Fruit fly (Drosophila melanogaster) whole organism, larva: ENCODE results near the gene hzg.

ENCODE experiments used
- noc ChIP-seq: fragments of 200-800 bp; sonication (Bioruptor generic); optimal IDR thresholded peaks from 3 replicates; lab custom pipeline; 2019; ENCODE audit warnings: missing biosample characterization, mild to moderate bottlenecking, missing genetic modification characterization, moderate library complexity

The hzg gene

dm6 chr3L:15979912-15980311 is 24.6 kb downstream of the hzg start, which contains the start of gene CG17027:
TSS of gene CG17027 (plus strand) at chr3L:15980100.
- peak; percentile 39 for TF ChIP-seq noc (tag; lab: Kevin White, UChicago)

DNA sequence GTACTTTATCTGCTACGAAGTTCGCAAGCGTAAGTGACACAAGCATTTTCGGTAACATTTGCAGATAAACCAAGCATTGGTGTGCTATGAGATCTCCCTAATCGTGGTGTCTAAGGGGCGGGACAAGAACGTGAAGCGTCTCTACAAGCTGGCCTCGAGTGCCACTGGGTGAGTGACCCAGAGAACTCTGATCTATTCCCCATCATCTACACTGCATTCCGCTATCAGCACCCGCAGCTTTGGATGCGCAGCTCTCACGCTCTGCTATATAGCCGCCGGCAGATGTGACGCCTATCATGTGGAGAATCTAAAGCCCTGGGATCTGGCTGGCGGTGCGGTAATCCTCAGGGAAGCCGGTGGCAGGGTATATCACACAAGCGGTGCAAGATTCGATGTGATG is 25.3 kb downstream of the hzg start:
- TF ChIP-seq noc (tag; lab: Kevin White, UChicago), result no peak

DNA sequence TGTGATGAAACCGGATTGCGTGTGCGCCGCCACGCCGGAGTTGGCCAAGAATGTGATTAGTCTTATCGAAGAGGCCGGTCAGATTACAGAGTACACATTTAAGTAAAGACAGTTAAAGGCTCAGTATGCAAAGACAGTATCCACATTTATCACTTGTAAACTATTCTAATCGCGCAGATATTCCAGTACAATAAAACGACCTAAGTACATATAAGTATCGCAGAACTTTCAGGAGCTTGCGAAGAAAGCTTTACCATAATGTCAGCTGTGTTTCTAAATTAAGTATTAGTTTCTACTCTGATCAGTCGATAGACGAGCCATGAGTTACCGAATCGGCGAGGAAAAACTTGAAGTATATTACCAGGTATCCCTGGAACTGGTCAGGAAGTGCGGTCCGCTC is 26.3 kb downstream of the hzg start, which contains the start of gene CG17028:
TSS of gene CG17028 (plus strand) at position 301 of the 400 bp plus-strand sequence.
- no peak for TF ChIP-seq noc (tag; lab: Kevin White, UChicago)

- peak; percentile 20 for TF ChIP-seq noc (tag; lab: Kevin White, UChicago)
These were observed 27.0 kb downstream of the hzg start for dm6 chr3L:15977565-15977964.

DNA sequence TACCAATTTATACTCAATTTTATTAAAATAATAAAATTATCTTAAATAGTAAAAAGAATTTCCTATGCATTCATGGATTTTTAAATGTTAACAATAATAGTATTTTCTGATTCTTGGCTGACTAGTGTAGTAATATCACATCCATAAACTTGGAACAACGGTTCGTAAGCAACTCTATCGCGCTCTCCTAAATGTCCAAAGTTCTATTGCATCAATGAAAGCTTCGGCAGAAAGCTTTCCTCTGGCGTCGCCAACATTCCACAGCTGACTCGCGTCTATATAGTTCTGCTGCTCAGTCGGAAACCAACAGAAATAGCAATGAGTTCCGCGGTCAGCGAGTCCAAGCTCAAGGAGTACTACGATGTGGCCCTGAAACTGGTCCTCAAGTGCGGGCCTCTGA is 27.8 kb downstream of the hzg start, which contains the start of gene CG17029:
TSS of gene CG17029 (plus strand) at position 113 of the 400 bp plus-strand sequence.
- TF ChIP-seq noc (tag; lab: Kevin White, UChicago), result no peak

DNA sequence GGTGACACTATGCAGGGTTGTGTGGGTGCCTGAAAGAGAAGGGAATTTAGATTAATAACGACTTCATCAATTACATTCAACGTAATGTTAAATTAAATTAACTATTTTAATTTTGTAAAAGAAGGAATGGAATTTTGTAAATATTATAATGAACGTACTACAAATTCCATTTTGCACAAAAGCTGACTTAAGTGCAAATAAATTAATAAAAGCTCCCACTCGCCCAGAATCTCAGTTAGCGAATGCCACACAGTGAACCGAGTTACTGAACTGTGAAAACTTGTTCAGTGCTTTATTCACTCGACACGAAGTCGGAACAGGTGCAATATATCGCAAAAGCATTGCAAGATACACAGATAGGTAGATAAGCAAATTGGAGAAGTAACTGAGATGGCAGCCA is 29.5 kb downstream of the hzg start, which contains the start of gene CG17026:
TSS of gene CG17026 (plus strand) at position 301 of the 400 bp plus-strand sequence.
- TF ChIP-seq noc (tag; lab: Kevin White, UChicago), result no peak

- TF ChIP-seq noc (tag; lab: Kevin White, UChicago), result no peak
These were observed 30.4 kb downstream of the hzg start for dm6 chr3L:15974166-15974565.

DNA sequence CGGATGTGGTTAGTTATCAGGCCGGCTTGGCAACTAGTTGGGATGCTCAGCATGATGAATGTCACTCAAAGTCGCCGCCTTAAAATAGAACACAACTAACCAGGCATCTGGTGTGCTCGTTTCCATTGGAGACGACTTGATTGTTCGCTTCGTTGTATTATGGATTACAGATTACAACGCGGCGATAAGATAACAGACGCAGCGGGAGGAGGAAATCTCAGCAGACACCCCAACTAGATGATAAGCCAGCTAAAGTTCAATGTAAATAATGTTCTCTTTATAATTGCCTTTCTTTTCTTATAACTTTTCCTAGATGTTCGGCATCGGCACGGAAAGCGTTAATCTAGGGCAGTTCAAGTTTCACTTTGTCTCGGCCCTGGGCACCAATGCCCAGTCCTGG is 35.9 kb downstream of the hzg start:
- TF ChIP-seq noc (tag; lab: Kevin White, UChicago), result no peak

dm6 chr3L:15967588-15968500 is 36.7 kb downstream of the hzg start, which contains the start of the genes Brr2 and CG10516:
TSS of gene Brr2 (minus strand) at chr3L:15967872.
TSS of gene CG10516 (plus strand) at chr3L:15968204.
- TF ChIP-seq noc (tag; lab: Kevin White, UChicago), result no peak

DNA sequence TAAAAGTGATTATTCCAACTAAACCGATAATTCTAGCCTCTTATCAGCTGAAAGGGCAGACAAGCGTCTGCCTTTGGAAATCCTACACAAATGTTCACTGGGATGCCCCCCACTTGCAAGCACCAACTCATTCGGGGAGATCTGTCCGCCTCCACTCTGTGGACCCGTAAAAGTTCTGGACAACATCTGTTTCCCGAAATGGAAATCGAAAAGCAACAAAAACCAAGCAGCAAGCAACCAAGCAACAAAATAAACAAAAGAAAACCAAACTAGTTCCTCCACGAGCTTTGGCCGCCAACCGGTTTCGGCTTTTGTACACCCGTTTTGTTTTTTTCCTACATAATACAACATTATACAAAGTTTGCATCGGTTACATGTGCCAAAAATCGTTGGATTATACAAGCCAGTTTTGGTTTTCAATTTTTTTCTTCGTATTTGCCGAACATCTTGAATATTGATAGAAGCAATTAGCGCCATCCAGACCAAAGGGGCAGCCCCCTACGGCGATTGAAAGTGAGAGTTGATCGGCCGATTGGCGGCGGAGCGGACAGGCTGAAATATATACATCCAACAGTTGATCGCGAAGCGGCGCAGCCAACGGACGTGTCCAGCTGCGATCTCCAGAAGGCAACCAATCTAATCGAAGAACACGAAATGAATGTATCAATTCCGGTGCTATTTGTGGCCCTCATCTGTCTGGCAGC is 45.8 kb downstream of the hzg start, which contains the start of gene CG17032:
TSS of gene CG17032 (plus strand) at position 232 of the 704 bp plus-strand sequence.
- TF ChIP-seq noc (tag; lab: Kevin White, UChicago), result peak; percentile 65

- TF ChIP-seq noc (tag; lab: Kevin White, UChicago), result peak; percentile 59
These were observed 48.0 kb downstream of the hzg start, which contains the start of gene elgi for dm6 chr3L:15956448-15957010. TSS of gene elgi (plus strand) at chr3L:15956550.

dm6 chr3L:15954784-15955427 is 49.6 kb downstream of the hzg start, which contains the start of the genes Pka-C3 and GXIVsPLA2:
TSS of gene Pka-C3 (minus strand) at chr3L:15954797.
TSS of gene GXIVsPLA2 (plus strand) at chr3L:15955096.
- TF ChIP-seq noc (tag; lab: Kevin White, UChicago), result no peak

DNA sequence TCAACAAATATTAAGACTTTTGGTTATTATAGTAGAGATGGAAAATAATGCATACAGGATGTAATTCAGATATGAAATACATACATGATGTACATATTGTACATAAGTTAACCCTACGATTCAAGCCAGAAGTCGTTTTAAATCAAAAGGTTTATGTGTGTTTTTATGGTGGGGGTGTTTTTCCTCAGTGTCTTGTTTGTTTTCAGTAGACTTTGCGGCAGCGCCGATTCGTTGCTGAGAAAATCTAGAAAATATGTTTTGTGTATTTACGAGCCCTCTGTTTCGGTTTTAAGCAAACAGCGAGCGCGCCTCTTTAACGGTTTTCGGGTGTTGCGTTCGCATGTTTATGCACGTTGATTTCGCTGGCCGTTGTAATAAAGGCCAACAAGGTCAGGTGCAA is 50.6 kb downstream of the hzg start:
- TF ChIP-seq noc (tag; lab: Kevin White, UChicago), result no peak

- TF ChIP-seq noc (tag; lab: Kevin White, UChicago), result no peak
These were observed 51.6 kb downstream of the hzg start for dm6 chr3L:15952909-15953308.

DNA sequence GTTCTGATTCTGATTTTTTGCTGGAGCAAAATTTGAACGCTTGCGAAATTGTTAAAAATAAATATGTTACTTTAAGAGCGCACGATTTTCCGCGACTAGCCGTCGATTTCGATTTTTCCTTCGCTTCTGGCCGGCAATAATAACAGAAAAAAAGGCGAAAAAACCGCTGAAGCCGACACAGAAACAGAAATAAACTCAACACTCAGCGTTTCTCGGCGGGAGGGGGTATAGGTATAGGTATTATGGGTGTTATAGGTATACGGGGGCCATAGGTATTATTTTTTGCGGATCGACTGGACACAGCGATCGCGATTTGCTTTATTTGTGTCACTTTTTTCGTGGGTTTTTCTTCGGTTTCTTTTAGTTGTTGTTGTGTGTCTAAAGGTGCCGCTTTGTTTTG is 52.2 kb downstream of the hzg start:
- no peak for TF ChIP-seq noc (tag; lab: Kevin White, UChicago)
